Fruit fly (Drosophila melanogaster): ENCODE data around the gene Sema1a.

- TF ChIP-seq Antp (GFP tag; optimal IDR thresholded peaks at IDR 0.05) (no peak), br (optimal IDR thresholded peaks at IDR 0.05) (no peak), CHES-1-like (GFP tag; optimal IDR thresholded peaks at IDR 0.05) (no peak), CG15011 (GFP tag; optimal IDR thresholded peaks at IDR 0.05) (no peak), CG5180 (GFP tag; optimal IDR thresholded peaks at IDR 0.05) (no peak), jigr1 (GFP tag; IDR thresholded peaks at IDR 0.05) (no peak), CG11560 (tag; IDR thresholded peaks at IDR 0.05) (no peak), Jarid2 (GFP tag; optimal IDR thresholded peaks at IDR 0.05) (no peak), tx (GFP tag; optimal IDR thresholded peaks at IDR 0.05) (no peak), CG17802 (tag; optimal IDR thresholded peaks at IDR 0.05) (no peak), h (optimal IDR thresholded peaks at IDR 0.05) (no peak)
Observed at dm6 chr2L:8690913-8691291, 149.0 kb downstream of the Sema1a start.

Measured in whole organism, embryonic.